Worm (Caenorhabditis elegans): ENCODE results near the gene F55B12.2.

The F55B12.2 gene

DNA sequence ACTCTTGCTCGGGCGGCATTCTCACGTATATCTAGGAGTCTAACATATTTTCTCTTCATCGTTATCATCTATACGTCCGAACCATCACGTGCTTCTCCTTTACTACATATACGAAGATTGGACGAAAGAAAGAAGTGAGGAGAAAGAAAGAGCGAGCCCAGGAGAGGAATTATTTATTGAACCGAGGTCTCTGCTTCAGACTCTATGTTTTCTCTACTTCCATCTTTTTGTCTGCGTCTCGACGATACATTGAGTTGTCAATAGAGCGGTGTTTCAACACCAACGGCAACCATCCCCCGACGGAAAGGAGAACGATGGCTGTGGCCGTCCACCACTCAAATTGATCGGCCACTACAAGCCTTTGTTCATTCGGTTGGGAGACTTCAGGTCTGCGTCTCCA, 27.4 kb downstream of the F55B12.2 start (continued):
- peak; percentile 20 for TF ChIP-seq somi-1 (GFP tag; optimal IDR thresholded peaks at IDR 0.05)
- TF ChIP-seq Y79H2A.3 (GFP tag; conservative IDR thresholded peaks at IDR 0.05): no peak
- TF ChIP-seq B0019.2 (GFP tag; conservative IDR thresholded peaks at IDR 0.05): no peak
- peak; percentile 44 for TF ChIP-seq unc-62 (GFP tag; optimal IDR thresholded peaks at IDR 0.05)
- no peak for TF ChIP-seq F52B5.7 (tag; optimal IDR thresholded peaks at IDR 0.05)
- peak; percentile 24; the same call in 1 of the 2 replicates for TF ChIP-seq rcor-1 (GFP tag; IDR thresholded peaks at IDR 0.05)
- no peak for TF ChIP-seq snpc-1.1 (tag; optimal IDR thresholded peaks at IDR 0.05; ENCODE audit: insufficient read depth)
- TF ChIP-seq F39B2.1 (GFP tag; IDR thresholded peaks at IDR 0.05): no peak
- no peak for TF ChIP-seq F57C9.4 (tag; optimal IDR thresholded peaks at IDR 0.05)
- no peak for TF ChIP-seq xnd-1 (tag; optimal IDR thresholded peaks at IDR 0.05)
- no peak for TF ChIP-seq madf-3 (GFP tag; IDR thresholded peaks at IDR 0.05)
- TF ChIP-seq C17E4.6 (GFP tag; IDR thresholded peaks at IDR 0.05): no peak
- TF ChIP-seq ccch-3 (GFP tag; optimal IDR thresholded peaks at IDR 0.05): no peak
- 0 out of 2 replicates have a peak, but pooled peaks have one; percentile 51 for TF ChIP-seq Y56A3A.18 (GFP tag; IDR thresholded peaks at IDR 0.05)
- TF ChIP-seq die-1 (tag; optimal IDR thresholded peaks at IDR 0.05): no peak
- no peak for TF ChIP-seq F10E7.11 (tag; optimal IDR thresholded peaks at IDR 0.05)
- TF ChIP-seq lsy-27 (tag; optimal IDR thresholded peaks at IDR 0.05; ENCODE audit: borderline replicate concordance, insufficient read depth): no peak
- no peak for TF ChIP-seq ztf-25 (GFP tag; IDR thresholded peaks at IDR 0.05)
- TF ChIP-seq lin-54 (GFP tag; optimal IDR thresholded peaks at IDR 0.05): peak; percentile 51
- TF ChIP-seq F55B11.4 (tag; optimal IDR thresholded peaks at IDR 0.05; ENCODE audit: borderline replicate concordance, insufficient read depth): no peak
- peak; percentile 84 for TF ChIP-seq K12H6.12 (tag; optimal IDR thresholded peaks at IDR 0.05)
- peak; percentile 61; the same call in 1 of the 2 replicates for TF ChIP-seq let-526 (GFP tag; IDR thresholded peaks at IDR 0.05)
- peak; percentile 85 for TF ChIP-seq zfh-2 (GFP tag; conservative IDR thresholded peaks at IDR 0.05)
- peak; percentile 12 for TF ChIP-seq ama-1 (optimal IDR thresholded peaks at IDR 0.05)
- TF ChIP-seq ama-1 (GFP tag; optimal IDR thresholded peaks at IDR 0.05): no peak
- TF ChIP-seq pha-4 (tag; optimal IDR thresholded peaks at IDR 0.05): no peak
- peak; percentile 22 for TF ChIP-seq tbp1 (GFP tag; optimal IDR thresholded peaks at IDR 0.05)
- no peak for TF ChIP-seq him-1 (tag; optimal IDR thresholded peaks at IDR 0.05)
- no peak for TF ChIP-seq hlh-26 (GFP tag; conservative IDR thresholded peaks at IDR 0.05)
- TF ChIP-seq pbrm-1 (GFP tag; IDR thresholded peaks at IDR 0.05): 0 out of 2 replicates have a peak, but pooled peaks have one; percentile 24
- TF ChIP-seq D2030.7 (GFP tag; IDR thresholded peaks at IDR 0.05): no peak
- 0 out of 2 replicates have a peak, but pooled peaks have one; percentile 27 for TF ChIP-seq K11D2.4 (GFP tag; IDR thresholded peaks at IDR 0.05)
- no peak for TF ChIP-seq rec-8 (tag; optimal IDR thresholded peaks at IDR 0.05)

DNA sequence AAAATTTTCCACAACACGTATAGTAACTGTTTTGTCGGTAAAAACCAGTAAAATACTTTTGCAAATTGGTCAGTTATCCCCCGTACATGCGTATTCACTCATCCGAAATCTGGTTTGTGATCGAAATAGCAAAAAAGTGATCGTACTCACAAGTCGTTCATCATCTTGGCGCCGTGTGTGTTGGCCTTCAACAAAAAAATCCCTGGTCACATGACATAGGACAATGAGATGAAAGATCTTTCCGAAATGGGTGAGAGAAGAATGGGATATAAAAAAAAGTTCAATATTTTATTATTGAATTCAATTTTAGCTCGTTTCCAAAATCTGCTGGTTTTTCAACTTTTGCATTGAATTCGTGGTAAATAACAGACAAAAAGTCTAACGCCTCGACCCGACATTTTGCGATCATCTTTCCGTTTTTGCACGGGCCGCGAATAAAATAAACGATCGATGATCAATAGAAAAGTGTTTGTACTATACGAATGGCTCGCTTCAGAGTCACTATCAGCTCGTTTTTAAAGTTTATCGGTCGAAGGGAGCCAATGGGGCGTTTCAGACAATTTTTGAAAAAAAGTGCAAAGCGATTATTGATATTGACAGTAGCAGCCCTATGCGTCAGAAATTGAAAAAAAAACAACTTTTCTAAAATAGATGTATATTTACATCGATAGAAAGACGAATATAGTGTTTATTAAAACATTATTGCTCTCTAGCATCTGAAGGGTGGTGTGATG, 28.7 kb downstream of the F55B12.2 start:
- TF ChIP-seq nhr-80 (tag; optimal IDR thresholded peaks at IDR 0.05) (peak; percentile 68), snpc-1.1 (tag; optimal IDR thresholded peaks at IDR 0.05; ENCODE audit: insufficient read depth) (no peak), lin-35 (GFP tag; optimal IDR thresholded peaks at IDR 0.05) (peak in 1 of 3 experiments; percentile 6)

Data from whole organism, young adult.